Fruit fly (Drosophila melanogaster): ENCODE data around the gene ND-B14.5AL.

ND-B14.5AL gene

DNA sequence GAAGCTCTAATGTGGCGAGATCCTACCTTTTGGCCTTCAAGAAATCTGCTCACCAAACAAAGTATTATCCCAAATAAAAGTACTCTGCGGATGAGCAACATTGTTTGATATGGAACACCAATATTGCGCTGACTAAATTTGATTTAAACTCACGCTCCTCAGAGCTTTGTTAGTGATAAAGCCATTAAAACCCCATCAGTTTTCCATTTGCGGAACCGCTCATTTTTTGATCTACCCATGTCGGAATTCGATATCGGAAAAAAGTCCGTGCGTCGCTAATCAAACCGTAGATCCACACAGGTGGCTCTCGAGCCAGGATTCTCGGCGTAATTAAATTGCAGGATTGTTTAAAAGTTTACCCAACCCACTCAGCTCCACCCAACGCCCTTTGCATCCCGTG is 46.3 kb downstream of the ND-B14.5AL start, which contains the start of gene CG33772:
TSS of gene CG33772 (minus strand) at position 101 of the 400 bp plus-strand sequence.
- no peak for TF ChIP-seq GATAd (GFP tag; optimal IDR thresholded peaks at IDR 0.05)
- no peak for TF ChIP-seq Dfd (GFP tag; optimal IDR thresholded peaks at IDR 0.05)
- TF ChIP-seq ey (GFP tag; optimal IDR thresholded peaks at IDR 0.05): no peak
- TF ChIP-seq dmrt93B (GFP tag; optimal IDR thresholded peaks at IDR 0.05): no peak
- TF ChIP-seq lola (GFP tag; optimal IDR thresholded peaks at IDR 0.05): no peak
- no peak for TF ChIP-seq usp (GFP tag; optimal IDR thresholded peaks at IDR 0.05)
- no peak for TF ChIP-seq h (GFP tag; optimal IDR thresholded peaks at IDR 0.05)
- no peak for TF ChIP-seq br (GFP tag; optimal IDR thresholded peaks at IDR 0.05)
- no peak for TF ChIP-seq CG9705 (GFP tag; optimal IDR thresholded peaks at IDR 0.05)
- TF ChIP-seq Myc (optimal IDR thresholded peaks at IDR 0.05): no peak
